Fruit fly (Drosophila melanogaster): ENCODE results near the gene TTLL3B.
A peak's percentile ranks its signal among the peaks of the same experiment; 100 is the strongest.

The TTLL3B gene

DNA sequence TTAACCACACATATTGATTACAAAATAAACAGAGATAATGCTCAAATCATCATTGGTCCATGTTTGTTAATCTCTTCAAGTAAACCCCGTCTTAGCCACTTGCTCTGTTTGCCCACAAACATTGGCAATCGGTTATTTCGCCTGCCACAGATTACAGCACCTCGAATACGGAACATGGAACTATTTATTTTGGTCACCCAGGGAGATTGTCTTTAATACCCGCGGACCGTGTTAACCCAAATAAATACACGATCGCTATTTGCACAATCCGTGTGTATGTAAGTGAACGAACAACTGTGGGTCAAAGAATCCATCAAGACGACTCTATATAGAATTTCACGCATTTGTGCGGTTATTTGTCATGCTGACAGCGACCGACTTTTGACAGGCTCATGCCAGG lies 31.9 kb upstream of the TTLL3B start (continued):
- no peak for TF ChIP-seq psq (GFP tag; optimal IDR thresholded peaks at IDR 0.05)
- TF ChIP-seq bsh (GFP tag; optimal IDR thresholded peaks at IDR 0.05): peak in 1 of 2 experiments; percentile 17
- no peak for TF ChIP-seq zf30C (GFP tag; optimal IDR thresholded peaks at IDR 0.05)
- TF ChIP-seq NFAT (GFP tag; IDR thresholded peaks at IDR 0.05): no peak
- peak in 1 of 2 experiments; percentile 15 for TF ChIP-seq Hr51 (GFP tag; optimal IDR thresholded peaks at IDR 0.05)
- TF ChIP-seq CG13775 (GFP tag; optimal IDR thresholded peaks at IDR 0.05): peak; percentile 37
- peak; percentile 8 for TF ChIP-seq CG3163 (GFP tag; optimal IDR thresholded peaks at IDR 0.05)
- no peak for TF ChIP-seq sisA (GFP tag; IDR thresholded peaks at IDR 0.05)
- no peak for TF ChIP-seq sr (GFP tag; IDR thresholded peaks at IDR 0.05)
- no peak for TF ChIP-seq CG6254 (GFP tag; optimal IDR thresholded peaks at IDR 0.05)
- TF ChIP-seq B-H2 (GFP tag; optimal IDR thresholded peaks at IDR 0.05): no peak
- TF ChIP-seq CG15073 (GFP tag; optimal IDR thresholded peaks at IDR 0.05): no peak
- TF ChIP-seq sima (GFP tag; optimal IDR thresholded peaks at IDR 0.05): no peak
- peak; percentile 34 for TF ChIP-seq Atf3 (GFP tag; optimal IDR thresholded peaks at IDR 0.05)
- TF ChIP-seq lab (GFP tag; optimal IDR thresholded peaks at IDR 0.05): peak; percentile 14
- peak; percentile 37 for TF ChIP-seq Hmr (GFP tag; optimal IDR thresholded peaks at IDR 0.05)
- peak; percentile 4 for TF ChIP-seq CG10654 (GFP tag; optimal IDR thresholded peaks at IDR 0.05)
- TF ChIP-seq CG4360 (GFP tag; IDR thresholded peaks at IDR 0.05): peak; percentile 45
- TF ChIP-seq H15 (GFP tag; IDR thresholded peaks at IDR 0.05): no peak
- peak; percentile 67 for TF ChIP-seq gsb-n (tag; optimal IDR thresholded peaks at IDR 0.05)
- peak; percentile 2 for TF ChIP-seq HLHmδ (GFP tag; optimal IDR thresholded peaks at IDR 0.05)
- peak; percentile 6 for TF ChIP-seq pnt (GFP tag; optimal IDR thresholded peaks at IDR 0.05)
- no peak for TF ChIP-seq nmo (GFP tag; optimal IDR thresholded peaks at IDR 0.05)
- peak in 1 of 3 experiments; percentile 70 for TF ChIP-seq lola (GFP tag; optimal IDR thresholded peaks at IDR 0.05)
- TF ChIP-seq CrebB (tag; optimal IDR thresholded peaks at IDR 0.05): peak; percentile 24
- TF ChIP-seq ac (GFP tag; optimal IDR thresholded peaks at IDR 0.05): peak; percentile 93
- TF ChIP-seq CG1529 (GFP tag; optimal IDR thresholded peaks at IDR 0.05): no peak
- TF ChIP-seq CG33557 (GFP tag; optimal IDR thresholded peaks at IDR 0.05): peak; percentile 54
- TF ChIP-seq tap (tag; optimal IDR thresholded peaks at IDR 0.05): no peak
- peak; percentile 50 for TF ChIP-seq mirr (GFP tag; optimal IDR thresholded peaks at IDR 0.05)
- peak; percentile 8 for TF ChIP-seq CG12391 (tag; optimal IDR thresholded peaks at IDR 0.05)
- TF ChIP-seq CG8089 (GFP tag; optimal IDR thresholded peaks at IDR 0.05): peak; percentile 66
- TF ChIP-seq lov (optimal IDR thresholded peaks at IDR 0.05): no peak
- TF ChIP-seq lov (GFP tag; IDR thresholded peaks at IDR 0.05): 0 out of 3 replicates have a peak, but pooled peaks have one; percentile 59
- TF ChIP-seq zen (tag; optimal IDR thresholded peaks at IDR 0.05): peak; percentile 92
- TF ChIP-seq wek (GFP tag; optimal IDR thresholded peaks at IDR 0.05): peak; percentile 56
- TF ChIP-seq croc (GFP tag; conservative IDR thresholded peaks at IDR 0.05): no peak
- no peak for TF ChIP-seq chinmo (GFP tag; IDR thresholded peaks at IDR 0.05; ENCODE audit: partially characterized antibody)
- no peak for TF ChIP-seq CG10543 (GFP tag; optimal IDR thresholded peaks at IDR 0.05)
- TF ChIP-seq al (GFP tag; IDR thresholded peaks at IDR 0.05): no peak
- no peak for TF ChIP-seq pb (GFP tag; optimal IDR thresholded peaks at IDR 0.05)
- TF ChIP-seq sens (GFP tag): peak; percentile 90
- no peak for TF ChIP-seq CG9437 (GFP tag; optimal IDR thresholded peaks at IDR 0.05)
- no peak for TF ChIP-seq tgo (GFP tag; IDR thresholded peaks at IDR 0.05)
- TF ChIP-seq CG7271 (tag; optimal IDR thresholded peaks at IDR 0.05): peak; percentile 80
- 0 out of 2 replicates have a peak, but pooled peaks have one; percentile 7 for TF ChIP-seq chm (GFP tag; IDR thresholded peaks at IDR 0.05)
- peak; percentile 11 for TF ChIP-seq CG7839 (tag; optimal IDR thresholded peaks at IDR 0.05)
- no peak for TF ChIP-seq CG9797 (GFP tag; optimal IDR thresholded peaks at IDR 0.05)
- peak; percentile 22 for TF ChIP-seq CG2116 (GFP tag; optimal IDR thresholded peaks at IDR 0.05)
- TF ChIP-seq ci (GFP tag; IDR thresholded peaks at IDR 0.05): peak; percentile 67; the same call in 2 of the 3 replicates
- peak; percentile 14 for TF ChIP-seq grn (GFP tag; optimal IDR thresholded peaks at IDR 0.05)
